Worm (Caenorhabditis elegans) whole organism, L4 larva: ENCODE results near the gene snf-7.

Experiments used
- attf-4 ChIP-seq: sonication (generic microtip); optimal IDR thresholded peaks from 3 replicates; lab custom pipeline; 2017; ENCODE audit warnings: missing biosample characterization, missing genetic modification characterization
- daf-12 ChIP-seq: fragments of 150-350 bp; optimal IDR thresholded peaks from 2 replicates; lab custom pipeline; 2014; ENCODE audit warnings: missing biosample characterization, missing genetic modification reagents, missing genetic modification characterization
- egl-27 ChIP-seq: sonication (generic microtip); optimal IDR thresholded peaks from 3 replicates; lab custom pipeline; 2017; ENCODE audit warnings: missing biosample characterization, missing genetic modification reagents, missing genetic modification characterization
- fos-1 ChIP-seq: fragments of 150-350 bp; optimal IDR thresholded peaks from 2 replicates; lab custom pipeline; 2014; ENCODE audit warnings: missing biosample characterization, missing genetic modification characterization
- mdt-29 ChIP-seq: fragments of 200-800 bp; sonication (Bioruptor generic); IDR thresholded peaks from 2 replicates; pipeline ENCODE4 v1.3.6; 2022; ENCODE audit warnings: missing genetic modification reagents, missing genetic modification characterization, missing compliant biosample characterization
- zag-1 ChIP-seq: fragments of 150-350 bp; optimal IDR thresholded peaks from 2 replicates; lab custom pipeline; 2014; ENCODE audit warnings: missing biosample characterization, missing genetic modification characterization

- TF ChIP-seq mdt-29 (no peak), daf-12 (tag; lab: Kevin White, UChicago) (no peak), fos-1 (tag; lab: Kevin White, UChicago) (no peak), zag-1 (tag; lab: Kevin White, UChicago) (no peak), attf-4 (tag; lab: Kevin White, UChicago) (no peak), egl-27 (no peak)
Measured at ce11 chrIII:13032429-13033018, 27.3 kb downstream of the snf-7 start.
